Fruit fly (Drosophila melanogaster) whole organism, embryonic: Measurements from ENCODE around the gene Hand.
A peak's percentile ranks its signal among the peaks of the same experiment; 100 is the strongest.

Experiments used
- Bgb ChIP-seq: fragments of 200-800 bp; sonication (Bioruptor generic); IDR thresholded peaks from 2 replicates; pipeline ENCODE4 v1.3.6; 2022; ENCODE audit warnings: missing biosample characterization, missing genetic modification characterization; ENCODE audit not compliant: partially characterized antibody
- BtbVII ChIP-seq: fragments of 200-800 bp; sonication (Bioruptor generic); optimal IDR thresholded peaks from 3 replicates; lab custom pipeline; 2017; ENCODE audit warnings: missing biosample characterization, mild to moderate bottlenecking, missing genetic modification characterization
- CG10209 ChIP-seq: fragments of 200-800 bp; sonication (Bioruptor generic); optimal IDR thresholded peaks from 3 replicates; lab custom pipeline; 2017; ENCODE audit warnings: missing biosample characterization, mild to moderate bottlenecking, missing genetic modification characterization, missing genetic modification reagents
- CG11696 ChIP-seq: fragments of 200-800 bp; sonication (Bioruptor generic); IDR thresholded peaks from 2 replicates; pipeline ENCODE4 v1.3.6; 2022; ENCODE audit warnings: missing biosample characterization, missing genetic modification characterization
- CG11723 ChIP-seq: fragments of 200-800 bp; sonication (Bioruptor generic); optimal IDR thresholded peaks from 2 replicates; lab custom pipeline; 2017; ENCODE audit warnings: missing biosample characterization, mild to moderate bottlenecking, missing genetic modification characterization
- CG12071 ChIP-seq: fragments of 200-800 bp; sonication (Bioruptor generic); optimal IDR thresholded peaks from 3 replicates; lab custom pipeline; 2018; ENCODE audit warnings: missing biosample characterization, mild to moderate bottlenecking, missing genetic modification characterization
- CG12744 ChIP-seq: fragments of 200-800 bp; sonication (Bioruptor generic); optimal IDR thresholded peaks from 2 replicates; lab custom pipeline; 2016; ENCODE audit warnings: missing biosample characterization, missing genetic modification characterization
- CG14860 ChIP-seq: fragments of 200-800 bp; sonication (Bioruptor generic); IDR thresholded peaks from 3 replicates; pipeline ENCODE4 v1.3.6; 2022; ENCODE audit warnings: missing biosample characterization, missing genetic modification characterization; ENCODE audit not compliant: partially characterized antibody
- CG15479 ChIP-seq: fragments of 200-800 bp; sonication (Bioruptor generic); optimal IDR thresholded peaks from 3 replicates; lab custom pipeline; 2019; ENCODE audit warnings: missing biosample characterization, mild to moderate bottlenecking, missing genetic modification characterization, moderate library complexity
- CG15601 ChIP-seq: fragments of 200-800 bp; sonication (Bioruptor generic); optimal IDR thresholded peaks from 3 replicates; lab custom pipeline; 2019; ENCODE audit warnings: missing biosample characterization, mild to moderate bottlenecking, missing genetic modification characterization, moderate library complexity
- CG1792 ChIP-seq: fragments of 200-800 bp; sonication (Bioruptor generic); optimal IDR thresholded peaks from 2 replicates; lab custom pipeline; 2016; ENCODE audit warnings: missing biosample characterization, missing genetic modification characterization
- CG32772 ChIP-seq: fragments of 200-800 bp; sonication (Bioruptor generic); IDR thresholded peaks from 2 replicates; pipeline ENCODE4 v1.3.6; 2022; ENCODE audit warnings: missing biosample characterization, missing genetic modification characterization
- CG33557 ChIP-seq: fragments of 200-800 bp; sonication (Bioruptor generic); optimal IDR thresholded peaks from 2 replicates; lab custom pipeline; 2019; ENCODE audit warnings: missing biosample characterization, mild to moderate bottlenecking, missing genetic modification characterization, moderate library complexity
- CG3726 ChIP-seq: fragments of 200-800 bp; sonication (Bioruptor generic); IDR thresholded peaks from 3 replicates; pipeline ENCODE4, ENCODE4 v1.3.6; 2022; ENCODE audit warnings: missing biosample characterization, missing genetic modification characterization
- CG3847 ChIP-seq: fragments of 200-800 bp; sonication (Bioruptor generic); IDR thresholded peaks from 2 replicates; pipeline ENCODE4 v1.3.6; 2022; ENCODE audit warnings: missing biosample characterization, missing genetic modification characterization
- CG6854 ChIP-seq: fragments of 200-800 bp; sonication (Bioruptor generic); optimal IDR thresholded peaks from 3 replicates; lab custom pipeline; 2017; ENCODE audit warnings: missing biosample characterization, mild to moderate bottlenecking, missing genetic modification characterization
- CG7556 ChIP-seq: fragments of 200-800 bp; sonication (Bioruptor generic); optimal IDR thresholded peaks from 2 replicates; lab custom pipeline; 2017; ENCODE audit warnings: missing biosample characterization, mild to moderate bottlenecking, missing genetic modification characterization
- CG7786 ChIP-seq: fragments of 200-800 bp; sonication (Bioruptor generic); optimal IDR thresholded peaks from 2 replicates; lab custom pipeline; 2016; ENCODE audit warnings: missing biosample characterization, missing genetic modification characterization
- CrebB ChIP-seq: fragments of 200-800 bp; sonication (Bioruptor generic); optimal IDR thresholded peaks from 3 replicates; lab custom pipeline; 2018; ENCODE audit warnings: missing biosample characterization, mild to moderate bottlenecking, missing genetic modification characterization
- Deaf1 ChIP-seq: fragments of 200-800 bp; optimal IDR thresholded peaks from 3 replicates; lab custom pipeline; 2019; ENCODE audit warnings: missing biosample characterization, mild to moderate bottlenecking, missing genetic modification characterization, moderate library complexity
- Dip2 ChIP-seq: fragments of 200-800 bp; sonication (Bioruptor generic); IDR thresholded peaks from 2 replicates; pipeline ENCODE4 v1.3.6; 2022; ENCODE audit warnings: missing biosample characterization, missing genetic modification characterization
- Dll ChIP-seq: fragments of 200-800 bp; sonication (Bioruptor generic); IDR thresholded peaks from 4 replicates; pipeline ENCODE4 v1.3.6; 2022; ENCODE audit warnings: missing biosample characterization, missing genetic modification characterization; ENCODE audit not compliant: partially characterized antibody
- Doc2 ChIP-seq: fragments of 200-800 bp; sonication (Bioruptor generic); IDR thresholded peaks from 2 replicates; pipeline ENCODE4 v1.3.6; 2022; ENCODE audit warnings: missing biosample characterization, missing genetic modification characterization
- Ets65A ChIP-seq: fragments of 200-800 bp; sonication (Bioruptor generic); peaks from one replicate; lab custom pipeline; 2016; ENCODE audit warnings: missing biosample characterization, missing genetic modification characterization
- Fer2 ChIP-seq: fragments of 200-800 bp; sonication (Bioruptor generic); optimal IDR thresholded peaks from 2 replicates; lab custom pipeline; 2018; ENCODE audit warnings: missing biosample characterization, mild to moderate bottlenecking, missing genetic modification characterization, moderate library complexity
- Nf-YC ChIP-seq: fragments of 200-800 bp; optimal IDR thresholded peaks from 3 replicates; lab custom pipeline; 2019; ENCODE audit warnings: missing biosample characterization, mild to moderate bottlenecking, missing genetic modification characterization, moderate library complexity
- Ptx1 ChIP-seq: fragments of 200-800 bp; sonication (Bioruptor generic); IDR thresholded peaks from 2 replicates; pipeline ENCODE4 v1.3.6; 2022; ENCODE audit warnings: missing biosample characterization, missing genetic modification characterization
- Sox100B ChIP-seq: fragments of 200-800 bp; sonication (Bioruptor generic); optimal IDR thresholded peaks from 3 replicates; lab custom pipeline; 2018; ENCODE audit warnings: missing biosample characterization, mild to moderate bottlenecking, missing genetic modification characterization
- Spps ChIP-seq: fragments of 200-800 bp; sonication (Bioruptor generic); optimal IDR thresholded peaks from 2 replicates; lab custom pipeline; 2018; ENCODE audit warnings: missing biosample characterization, mild to moderate bottlenecking, missing genetic modification characterization
- Stat92E ChIP-seq, 3 experiments: fragments of >200 bp in 2 of 3; fragments of 200-800 bp in 1 of 3; sonication (Bioruptor generic) in 1 of 3; optimal IDR thresholded peaks; 2 replicates each; lab custom pipeline; 2017 to 2019; ENCODE audit warnings: missing biosample characterization in 3 of 3, missing genetic modification characterization in 3 of 3, mild to moderate bottlenecking in 1 of 3, moderate library complexity in 1 of 3
- amos ChIP-seq: fragments of 200-800 bp; sonication (Bioruptor generic); IDR thresholded peaks from 2 replicates; pipeline ENCODE4 v1.3.6; 2022; ENCODE audit warnings: missing biosample characterization, missing genetic modification characterization; ENCODE audit not compliant: partially characterized antibody
- chif ChIP-seq, 2 experiments: fragments of 200-800 bp; sonication (Bioruptor generic); optimal IDR thresholded peaks; 3 replicates each; lab custom pipeline; 2016; ENCODE audit warnings: missing biosample characterization in 2 of 2, missing genetic modification characterization in 2 of 2
- chn ChIP-seq: fragments of 200-800 bp; sonication (Bioruptor generic); optimal IDR thresholded peaks from 2 replicates; lab custom pipeline; 2016; ENCODE audit warnings: missing biosample characterization, missing genetic modification characterization
- crp ChIP-seq, 2 experiments: fragments of 200-800 bp; sonication (Bioruptor generic); optimal IDR thresholded peaks; 2 replicates in 1 of 2; 3 replicates in 1 of 2; lab custom pipeline; 2017; ENCODE audit warnings: missing biosample characterization in 2 of 2, missing genetic modification characterization in 2 of 2, mild to moderate bottlenecking in 1 of 2, moderate library complexity in 1 of 2
- dysf ChIP-seq: fragments of 200-800 bp; sonication (Bioruptor generic); IDR thresholded peaks from 3 replicates; pipeline ENCODE4 v1.3.6; 2022; ENCODE audit warnings: missing biosample characterization, missing genetic modification characterization
- ems ChIP-seq: fragments of 200-800 bp; sonication (Bioruptor generic); optimal IDR thresholded peaks from 3 replicates; lab custom pipeline; 2016; ENCODE audit warnings: missing biosample characterization, missing genetic modification characterization
- ewg ChIP-seq: fragments of 200-800 bp; sonication (Bioruptor generic); optimal IDR thresholded peaks from 3 replicates; lab custom pipeline; 2017; ENCODE audit warnings: mild to moderate bottlenecking, missing biosample characterization, missing genetic modification reagents, missing genetic modification characterization
- ham ChIP-seq: fragments of 200-800 bp; sonication (Bioruptor generic); IDR thresholded peaks from 2 replicates; pipeline ENCODE4 v1.3.6; 2022; ENCODE audit warnings: missing biosample characterization, missing genetic modification characterization
- hkb ChIP-seq, 2 experiments: fragments of 200-800 bp in 1 of 2; fragments of >200 bp in 1 of 2; sonication (Bioruptor generic) in 1 of 2; IDR thresholded peaks in 1 of 2; optimal IDR thresholded peaks in 1 of 2; 2 replicates each; pipeline versions ENCODE4 v1.3.6 to Lab custom; 2017 to 2022; ENCODE audit warnings: missing biosample characterization in 1 of 2, missing genetic modification characterization in 1 of 2
- knrl ChIP-seq: fragments of 200-800 bp; sonication (Bioruptor generic); IDR thresholded peaks from 3 replicates; pipeline ENCODE4 v1.3.6; 2022; ENCODE audit warnings: missing biosample characterization, missing genetic modification characterization; ENCODE audit not compliant: partially characterized antibody
- nerfin-1 ChIP-seq: fragments of 200-800 bp; sonication (Bioruptor generic); optimal IDR thresholded peaks from 3 replicates; lab custom pipeline; 2019; ENCODE audit warnings: missing biosample characterization, mild to moderate bottlenecking, missing genetic modification characterization, moderate library complexity
- pb ChIP-seq: fragments of 200-800 bp; sonication (Bioruptor generic); optimal IDR thresholded peaks from 3 replicates; lab custom pipeline; 2016; ENCODE audit warnings: missing biosample characterization, missing genetic modification characterization
- pzg ChIP-seq: fragments of 200-800 bp; sonication (Bioruptor generic); optimal IDR thresholded peaks from 3 replicates; lab custom pipeline; 2018; ENCODE audit warnings: missing biosample characterization, mild to moderate bottlenecking, missing genetic modification characterization, moderate library complexity
- tap ChIP-seq: fragments of 200-800 bp; optimal IDR thresholded peaks from 3 replicates; lab custom pipeline; 2019; ENCODE audit warnings: missing biosample characterization, mild to moderate bottlenecking, missing genetic modification characterization, moderate library complexity
- toy ChIP-seq: fragments of 200-800 bp; sonication (Bioruptor generic); IDR thresholded peaks from 2 replicates; pipeline ENCODE4 v1.3.6; 2022; ENCODE audit warnings: missing biosample characterization, missing genetic modification characterization
- twi ChIP-seq: fragments of 200-800 bp; optimal IDR thresholded peaks from 2 replicates; lab custom pipeline; 2019; ENCODE audit warnings: missing biosample characterization, mild to moderate bottlenecking, missing genetic modification characterization, moderate library complexity
- zfh2 ChIP-seq: fragments of 200-800 bp; sonication (Bioruptor generic); optimal IDR thresholded peaks from 2 replicates; lab custom pipeline; 2016; ENCODE audit warnings: missing biosample characterization, missing genetic modification characterization

The Hand gene

dm6 chr2L:10333091-10333991 lies 38.2 kb upstream of the Hand start, which contains the start of gene GATAd (continued):
- TF ChIP-seq CG7786 (no peak), CG3726 (GFP tag; lab: Robert Waterston, UW) (no peak), CrebB (tag; lab: Kevin White, UChicago) (no peak), knrl (GFP tag; lab: Robert Waterston, UW) (0 out of 3 replicates have a peak, but pooled peaks have one; percentile 37), BtbVII (GFP tag; lab: Kevin White, UChicago) (no peak), Deaf1 (tag; lab: Kevin White, UChicago) (no peak), CG32772 (GFP tag; lab: Robert Waterston, UW) (no peak), chif (GFP tag; optimal IDR thresholded peaks at IDR 0.05; lab: Kevin White, UChicago) (no peak), Spps (tag; lab: Kevin White, UChicago) (no peak), CG10209 (GFP tag; lab: Kevin White, UChicago) (no peak), ems (no peak), Nf-YC (tag; lab: Kevin White, UChicago) (peak; percentile 38), CG12744 (GFP tag; lab: Kevin White, UChicago) (no peak), CG15601 (tag; lab: Kevin White, UChicago) (no peak), CG12071 (GFP tag; lab: Kevin White, UChicago) (no peak), dysf (GFP tag; lab: Robert Waterston, UW) (no peak), Stat92E (GFP tag; optimal IDR thresholded peaks at IDR 0.05; lab: Kevin White, UChicago) (peak in 1 of 3 experiments; percentile 44), CG11696 (GFP tag; lab: Robert Waterston, UW) (no peak), Dip2 (no peak), CG14860 (GFP tag; lab: Robert Waterston, UW) (no peak), chn (no peak), tap (tag; lab: Kevin White, UChicago) (no peak), ewg (peak; percentile 3), Dll (GFP tag; lab: Robert Waterston, UW) (no peak), CG7556 (GFP tag; lab: Kevin White, UChicago) (no peak), zfh2 (GFP tag; lab: Kevin White, UChicago) (no peak), amos (GFP tag; lab: Robert Waterston, UW) (no peak; the same call in 1 of the 2 replicates), CG15479 (GFP tag; lab: Kevin White, UChicago) (peak; percentile 64), twi (tag; lab: Kevin White, UChicago) (no peak), hkb (optimal IDR thresholded peaks at IDR 0.05; lab: Kevin White, UChicago) (no peak), hkb (GFP tag; IDR thresholded peaks at IDR 0.05; lab: Robert Waterston, UW) (no peak), ham (no peak), Fer2 (tag; lab: Kevin White, UChicago) (no peak), pzg (GFP tag; lab: Kevin White, UChicago) (peak; percentile 62), toy (GFP tag; lab: Robert Waterston, UW) (no peak), pb (no peak), CG11723 (GFP tag; lab: Kevin White, UChicago) (no peak), CG1792 (GFP tag; lab: Kevin White, UChicago) (no peak), CG3847 (GFP tag; lab: Robert Waterston, UW) (no peak), Ptx1 (GFP tag; lab: Robert Waterston, UW) (no peak), nerfin-1 (no peak), crp (GFP tag; optimal IDR thresholded peaks at IDR 0.05; lab: Kevin White, UChicago) (no peak), Ets65A (GFP tag; lab: Kevin White, UChicago) (no peak), Doc2 (no peak), Sox100B (GFP tag; lab: Kevin White, UChicago) (no peak), CG33557 (GFP tag; lab: Kevin White, UChicago) (peak; percentile 12), Bgb (GFP tag; lab: Robert Waterston, UW) (0 out of 2 replicates have a peak, but pooled peaks have one; percentile 26), CG6854 (GFP tag; lab: Kevin White, UChicago) (no peak)
